Worm (Caenorhabditis elegans) whole organism, late embryonic: ENCODE measurements around the gene srj-53.

Experiments used
- C38D4.7 ChIP-seq: fragments of 200-800 bp; sonication (Bioruptor generic); optimal IDR thresholded peaks from 2 replicates; lab custom pipeline; 2018; ENCODE audit warnings: mild to moderate bottlenecking, missing genetic modification characterization, moderate library complexity, missing compliant biosample characterization
- K02D7.2 ChIP-seq: sonication (generic microtip); optimal IDR thresholded peaks from 2 replicates; lab custom pipeline; 2017; ENCODE audit warnings: mild to moderate bottlenecking, missing genetic modification characterization, missing compliant biosample characterization
- ceh-18 ChIP-seq: sonication (generic microtip); optimal IDR thresholded peaks from 2 replicates; lab custom pipeline; 2016; ENCODE audit warnings: missing genetic modification characterization, missing compliant biosample characterization
- ceh-19 ChIP-seq: fragments of 200-800 bp; sonication (Bioruptor generic); optimal IDR thresholded peaks from 2 replicates; lab custom pipeline; 2018; ENCODE audit warnings: mild to moderate bottlenecking, missing genetic modification characterization, missing compliant biosample characterization
- ceh-24 ChIP-seq: sonication (generic microtip); optimal IDR thresholded peaks from 2 replicates; lab custom pipeline; 2016; ENCODE audit warnings: mild to moderate bottlenecking, missing genetic modification characterization, missing compliant biosample characterization
- ceh-30 ChIP-seq: fragments of 150-350 bp; optimal IDR thresholded peaks from 2 replicates; lab custom pipeline; 2014; ENCODE audit warnings: missing biosample characterization, missing genetic modification characterization
- dmd-4 ChIP-seq: sonication (generic microtip); optimal IDR thresholded peaks from 2 replicates; lab custom pipeline; 2016; ENCODE audit warnings: borderline replicate concordance, missing genetic modification characterization, missing compliant biosample characterization
- dve-1 ChIP-seq: sonication (generic microtip); optimal IDR thresholded peaks from 2 replicates; lab custom pipeline; 2017; ENCODE audit warnings: antibody characterized with exemption, mild to moderate bottlenecking, missing genetic modification characterization, missing compliant biosample characterization
- elt-2 ChIP-seq: sonication (generic microtip); optimal IDR thresholded peaks from 2 replicates; lab custom pipeline; 2016; ENCODE audit warnings: missing genetic modification reagents, missing genetic modification characterization, missing compliant biosample characterization
- eyg-1 ChIP-seq: sonication (generic microtip); optimal IDR thresholded peaks from 2 replicates; lab custom pipeline; 2016; ENCODE audit warnings: missing genotype, missing genetic modification characterization, missing compliant biosample characterization
- fax-1 ChIP-seq: sonication (generic microtip); optimal IDR thresholded peaks from 2 replicates; lab custom pipeline; 2016; ENCODE audit warnings: missing genotype, missing genetic modification characterization, missing compliant biosample characterization
- hlh-15 ChIP-seq: sonication (generic microtip); optimal IDR thresholded peaks from 2 replicates; lab custom pipeline; 2016; ENCODE audit warnings: missing genetic modification characterization, missing compliant biosample characterization
- hlh-30 ChIP-seq: sonication (generic microtip); optimal IDR thresholded peaks from 2 replicates; lab custom pipeline; 2017; ENCODE audit warnings: antibody characterized with exemption, missing genetic modification characterization, missing compliant biosample characterization; ENCODE audit not compliant: insufficient read depth
- mec-3 ChIP-seq: sonication (generic microtip); optimal IDR thresholded peaks from 2 replicates; lab custom pipeline; 2016; ENCODE audit warnings: borderline replicate concordance, missing genetic modification characterization, missing compliant biosample characterization
- nfya-1 ChIP-seq: sonication (generic microtip); optimal IDR thresholded peaks from 2 replicates; lab custom pipeline; 2017; ENCODE audit warnings: missing genetic modification characterization, mild to moderate bottlenecking, missing compliant biosample characterization, antibody characterized with exemption, moderate library complexity
- pat-9 ChIP-seq: fragments of 200-800 bp; sonication (Bioruptor generic); optimal IDR thresholded peaks from 2 replicates; lab custom pipeline; 2018; ENCODE audit warnings: mild to moderate bottlenecking, missing genetic modification characterization, moderate library complexity, missing compliant biosample characterization
- pha-2 ChIP-seq: sonication (generic microtip); optimal IDR thresholded peaks from 2 replicates; lab custom pipeline; 2017; ENCODE audit warnings: mild to moderate bottlenecking, missing genetic modification characterization, missing compliant biosample characterization
- rnt-1 ChIP-seq: sonication (generic microtip); optimal IDR thresholded peaks from 2 replicates; lab custom pipeline; 2016; ENCODE audit warnings: missing genetic modification characterization, missing compliant biosample characterization
- sdc-2 ChIP-seq: sonication (generic microtip); optimal IDR thresholded peaks from 2 replicates; lab custom pipeline; 2016; ENCODE audit warnings: missing genotype, missing genetic modification characterization, missing compliant biosample characterization
- unc-55 ChIP-seq: sonication (generic microtip); optimal IDR thresholded peaks from 2 replicates; lab custom pipeline; 2017; ENCODE audit warnings: missing biosample characterization, missing genetic modification reagents, missing genetic modification characterization
- unc-86 ChIP-seq: sonication (generic microtip); optimal IDR thresholded peaks from 2 replicates; lab custom pipeline; 2016; ENCODE audit warnings: missing genetic modification characterization, missing compliant biosample characterization
- zip-5 ChIP-seq: sonication (generic microtip); optimal IDR thresholded peaks from 2 replicates; lab custom pipeline; 2016; ENCODE audit warnings: missing genetic modification characterization, missing compliant biosample characterization
- ztf-16 ChIP-seq: sonication (generic microtip); optimal IDR thresholded peaks from 2 replicates; lab custom pipeline; 2017; ENCODE audit warnings: missing genetic modification characterization, missing compliant biosample characterization

srj-53 gene

ce11 chrV:730216-730615 lies 35.7 kb upstream of the srj-53 start:
- TF ChIP-seq ceh-19 (no peak), hlh-30 (peak; percentile 7), nfya-1 (tag; lab: Kevin White, UChicago) (no peak)

- TF ChIP-seq hlh-30 (peak; percentile 6), ceh-24 (tag; lab: Kevin White, UChicago) (no peak)
These were observed 34.4 kb upstream of the srj-53 start for ce11 chrV:728822-729493.

ce11 chrV:727484-728351 lies 33.2 kb upstream of the srj-53 start, which contains the start of the genes icl-1 and srh-2:
Gene icl-1 (minus strand): TSS chrV:728004.
Gene srh-2 (plus strand): TSS chrV:728301.
- TF ChIP-seq hlh-15 (tag; lab: Kevin White, UChicago) (no peak), ceh-30 (tag; lab: Kevin White, UChicago) (no peak), K02D7.2 (tag; lab: Kevin White, UChicago) (peak; percentile 2), elt-2 (tag; lab: Kevin White, UChicago) (peak; percentile 78), sdc-2 (tag; lab: Kevin White, UChicago) (no peak), eyg-1 (no peak), mec-3 (tag; lab: Kevin White, UChicago) (no peak), zip-5 (tag; lab: Kevin White, UChicago) (no peak), unc-55 (GFP tag; lab: Kevin White, UChicago) (peak; percentile 19), ceh-18 (tag; lab: Kevin White, UChicago) (peak; percentile 14), pha-2 (no peak), pat-9 (no peak), nfya-1 (tag; lab: Kevin White, UChicago) (peak; percentile 19)
- TF ChIP-seq, all 69 proteins: peak for 5

ce11 chrV:726573-727483 lies 32.3 kb upstream of the srj-53 start:
- TF ChIP-seq ceh-19: no peak
- TF ChIP-seq elt-2 (tag; lab: Kevin White, UChicago): peak; percentile 37
- no peak for TF ChIP-seq ztf-16 (tag; lab: Kevin White, UChicago)
- TF ChIP-seq, all 69 proteins: peak for 1

ce11 chrV:725807-726572 lies 31.5 kb upstream of the srj-53 start:
- TF ChIP-seq C38D4.7 (GFP tag; lab: Kevin White, UChicago): no peak
- no peak for TF ChIP-seq dve-1 (tag; lab: Kevin White, UChicago)
- no peak for TF ChIP-seq ceh-30 (tag; lab: Kevin White, UChicago)
- no peak for TF ChIP-seq dmd-4
- no peak for TF ChIP-seq unc-86 (tag; lab: Kevin White, UChicago)
- TF ChIP-seq rnt-1 (tag; lab: Kevin White, UChicago): no peak
- TF ChIP-seq fax-1 (tag; lab: Kevin White, UChicago): no peak
- no peak for TF ChIP-seq ceh-19
